Fruit fly (Drosophila melanogaster) whole organism, embryonic: Measurements from ENCODE around the gene CG32066.

Experiments used
- Atf3 ChIP-seq: fragments of 200-800 bp; sonication (Bioruptor generic); optimal IDR thresholded peaks from 3 replicates; lab custom pipeline; 2016; ENCODE audit warnings: missing biosample characterization, missing genetic modification characterization
- Blimp-1 ChIP-seq: fragments of 200-800 bp; sonication (Bioruptor generic); optimal IDR thresholded peaks from 3 replicates; lab custom pipeline; 2018; ENCODE audit warnings: missing biosample characterization, missing genetic modification characterization, mild to moderate bottlenecking, moderate library complexity, missing genetic modification reagents
- CG10543 ChIP-seq: fragments of 200-800 bp; sonication (Bioruptor generic); optimal IDR thresholded peaks from 3 replicates; lab custom pipeline; 2017; ENCODE audit warnings: missing biosample characterization, mild to moderate bottlenecking, missing genetic modification characterization, moderate library complexity
- CG11504 ChIP-seq: fragments of 200-800 bp; sonication (Bioruptor generic); optimal IDR thresholded peaks from 3 replicates; lab custom pipeline; 2019; ENCODE audit warnings: missing biosample characterization, mild to moderate bottlenecking, missing genetic modification characterization, moderate library complexity
- CG11723 ChIP-seq: fragments of 200-800 bp; sonication (Bioruptor generic); optimal IDR thresholded peaks from 2 replicates; lab custom pipeline; 2017; ENCODE audit warnings: missing biosample characterization, mild to moderate bottlenecking, missing genetic modification characterization
- CG12659 ChIP-seq: fragments of 200-800 bp; sonication (Bioruptor generic); optimal IDR thresholded peaks from 3 replicates; lab custom pipeline; 2017; ENCODE audit warnings: mild to moderate bottlenecking, missing biosample characterization, missing genetic modification reagents, missing genetic modification characterization
- CG13123 ChIP-seq: fragments of 200-800 bp; sonication (Bioruptor generic); optimal IDR thresholded peaks from 2 replicates; lab custom pipeline; 2016; ENCODE audit warnings: missing biosample characterization, missing genetic modification characterization
- CG13296 ChIP-seq: fragments of 200-800 bp; sonication (Bioruptor generic); optimal IDR thresholded peaks from 3 replicates; lab custom pipeline; 2018; ENCODE audit warnings: missing biosample characterization, mild to moderate bottlenecking, missing genetic modification characterization
- CG14050 ChIP-seq: fragments of 200-800 bp; sonication (Bioruptor generic); IDR thresholded peaks from 3 replicates; pipeline ENCODE4 v1.3.6; 2022; ENCODE audit warnings: missing biosample characterization, missing genetic modification characterization
- CG15269 ChIP-seq: fragments of 200-800 bp; sonication (Bioruptor generic); optimal IDR thresholded peaks from 2 replicates; lab custom pipeline; 2018; ENCODE audit warnings: missing biosample characterization, mild to moderate bottlenecking, missing genetic modification characterization, moderate library complexity
- CG15479 ChIP-seq: fragments of 200-800 bp; sonication (Bioruptor generic); optimal IDR thresholded peaks from 3 replicates; lab custom pipeline; 2019; ENCODE audit warnings: missing biosample characterization, mild to moderate bottlenecking, missing genetic modification characterization, moderate library complexity
- CG15514 ChIP-seq: fragments of 200-800 bp; sonication (Bioruptor generic); optimal IDR thresholded peaks from 3 replicates; lab custom pipeline; 2017; ENCODE audit warnings: missing biosample characterization, missing genetic modification characterization, mild to moderate bottlenecking, moderate library complexity, missing genetic modification reagents
- CG17359 ChIP-seq: fragments of 200-800 bp; sonication (Bioruptor generic); optimal IDR thresholded peaks from 3 replicates; lab custom pipeline; 2018; ENCODE audit warnings: missing biosample characterization, mild to moderate bottlenecking, missing genetic modification characterization, moderate library complexity
- CG18011 ChIP-seq: fragments of 200-800 bp; sonication (Bioruptor generic); optimal IDR thresholded peaks from 2 replicates; lab custom pipeline; 2017; ENCODE audit warnings: missing biosample characterization, missing genetic modification characterization, mild to moderate bottlenecking, moderate library complexity, missing genotype
- CG2199 ChIP-seq: fragments of 200-800 bp; sonication (Bioruptor generic); IDR thresholded peaks from 3 replicates; pipeline ENCODE4 v1.3.6; 2022; ENCODE audit warnings: missing biosample characterization, missing genetic modification characterization
- CG2678 ChIP-seq: fragments of 200-800 bp; sonication (Bioruptor generic); optimal IDR thresholded peaks from 3 replicates; lab custom pipeline; 2019; ENCODE audit warnings: missing biosample characterization, mild to moderate bottlenecking, missing genetic modification characterization, moderate library complexity
- CG30403 ChIP-seq: fragments of 200-800 bp; sonication (Bioruptor generic); optimal IDR thresholded peaks from 3 replicates; lab custom pipeline; 2016; ENCODE audit warnings: missing biosample characterization, missing genetic modification characterization
- CG33213 ChIP-seq: fragments of 200-800 bp; sonication (Bioruptor generic); optimal IDR thresholded peaks from 3 replicates; lab custom pipeline; 2016; ENCODE audit warnings: missing biosample characterization, missing genetic modification characterization
- CG43689 ChIP-seq: fragments of 200-800 bp; sonication (Bioruptor generic); IDR thresholded peaks from 2 replicates; pipeline ENCODE4 v1.3.6; 2022; ENCODE audit warnings: missing biosample characterization, missing genetic modification characterization
- CG6791 ChIP-seq: fragments of 200-800 bp; sonication (Bioruptor generic); IDR thresholded peaks from 3 replicates; pipeline ENCODE4 v1.3.6; 2022; ENCODE audit warnings: missing biosample characterization, missing genetic modification characterization; ENCODE audit not compliant: partially characterized antibody
- CG6813 ChIP-seq: fragments of 200-800 bp; sonication (Bioruptor generic); optimal IDR thresholded peaks from 2 replicates; lab custom pipeline; 2017; ENCODE audit warnings: missing biosample characterization, missing genetic modification characterization, mild to moderate bottlenecking, moderate library complexity, missing genetic modification reagents
- CG7928 ChIP-seq: fragments of 200-800 bp; sonication (Bioruptor generic); optimal IDR thresholded peaks from 2 replicates; lab custom pipeline; 2017; ENCODE audit warnings: missing biosample characterization, mild to moderate bottlenecking, missing genetic modification characterization
- CG8359 ChIP-seq: fragments of 200-800 bp; sonication (Bioruptor generic); optimal IDR thresholded peaks from 2 replicates; lab custom pipeline; 2017; ENCODE audit warnings: missing biosample characterization, mild to moderate bottlenecking, missing genetic modification characterization, borderline replicate concordance
- ERR ChIP-seq: fragments of 200-800 bp; sonication (Bioruptor generic); optimal IDR thresholded peaks from 2 replicates; lab custom pipeline; 2016; ENCODE audit warnings: missing biosample characterization, missing genetic modification characterization
- Fer2 ChIP-seq: fragments of 200-800 bp; sonication (Bioruptor generic); optimal IDR thresholded peaks from 2 replicates; lab custom pipeline; 2018; ENCODE audit warnings: missing biosample characterization, mild to moderate bottlenecking, missing genetic modification characterization, moderate library complexity
- Gug ChIP-seq: fragments of 200-800 bp; sonication (Bioruptor generic); IDR thresholded peaks from 4 replicates; pipeline ENCODE4 v1.3.6; 2022; ENCODE audit warnings: missing biosample characterization, missing genetic modification characterization
- HLH3B ChIP-seq: fragments of 200-800 bp; sonication (Bioruptor generic); IDR thresholded peaks from 2 replicates; pipeline ENCODE4 v1.3.6; 2022; ENCODE audit warnings: missing biosample characterization, missing genetic modification characterization
- MESR4 ChIP-seq: fragments of 200-800 bp; sonication (Bioruptor generic); optimal IDR thresholded peaks from 2 replicates; lab custom pipeline; 2018; ENCODE audit warnings: missing biosample characterization, mild to moderate bottlenecking, missing genetic modification characterization, moderate library complexity
- Mad ChIP-seq: fragments of 200-800 bp; sonication (Bioruptor generic); optimal IDR thresholded peaks from 2 replicates; lab custom pipeline; 2016; ENCODE audit warnings: missing biosample characterization, missing genetic modification characterization
- NC2β ChIP-seq: fragments of 200-800 bp; sonication (Bioruptor generic); optimal IDR thresholded peaks from 2 replicates; lab custom pipeline; 2016; ENCODE audit warnings: missing biosample characterization, missing genetic modification characterization
- Oli ChIP-seq: fragments of 200-800 bp; sonication (Bioruptor generic); optimal IDR thresholded peaks from 2 replicates; lab custom pipeline; 2018; ENCODE audit warnings: missing biosample characterization, mild to moderate bottlenecking, missing genetic modification characterization, moderate library complexity
- Sox102F ChIP-seq: fragments of 200-800 bp; sonication (Bioruptor generic); optimal IDR thresholded peaks from 2 replicates; lab custom pipeline; 2018; ENCODE audit warnings: missing biosample characterization, mild to moderate bottlenecking, missing genetic modification characterization, moderate library complexity
- Vsx1 ChIP-seq: fragments of 200-800 bp; sonication (Bioruptor generic); optimal IDR thresholded peaks from 2 replicates; lab custom pipeline; 2017; ENCODE audit warnings: missing biosample characterization, mild to moderate bottlenecking, missing genetic modification characterization, missing genetic modification reagents
- ara ChIP-seq: fragments of 200-800 bp; sonication (Bioruptor generic); IDR thresholded peaks from 2 replicates; pipeline ENCODE4 v1.3.6; 2022; ENCODE audit warnings: missing biosample characterization, missing genetic modification characterization
- chinmo ChIP-seq: fragments of 200-800 bp; sonication (Bioruptor generic); IDR thresholded peaks from 4 replicates; pipeline ENCODE4 v1.3.6; 2022; ENCODE audit warnings: missing biosample characterization, missing genetic modification characterization; ENCODE audit not compliant: partially characterized antibody
- ci ChIP-seq: fragments of 200-800 bp; sonication (Bioruptor generic); IDR thresholded peaks from 3 replicates; pipeline ENCODE4 v1.3.6; 2022; ENCODE audit warnings: missing biosample characterization, missing genetic modification characterization
- fd64A ChIP-seq: fragments of 200-800 bp; sonication (Bioruptor generic); optimal IDR thresholded peaks from 3 replicates; lab custom pipeline; 2018; ENCODE audit warnings: missing biosample characterization, mild to moderate bottlenecking, missing genetic modification characterization
- grn ChIP-seq: fragments of 200-800 bp; sonication (Bioruptor generic); optimal IDR thresholded peaks from 3 replicates; lab custom pipeline; 2017; ENCODE audit warnings: missing biosample characterization, missing genetic modification characterization
- gt ChIP-seq: fragments of 200-800 bp; sonication (Bioruptor generic); IDR thresholded peaks from 2 replicates; pipeline ENCODE4 v1.3.6; 2022; ENCODE audit warnings: missing biosample characterization, missing genetic modification characterization
- h ChIP-seq: fragments of >200 bp; optimal IDR thresholded peaks from 2 replicates; lab custom pipeline; 2017
- hb ChIP-seq: fragments of 200-800 bp; sonication (Bioruptor generic); IDR thresholded peaks from 3 replicates; pipeline ENCODE4 v1.3.6; 2022; ENCODE audit warnings: missing biosample characterization, missing genetic modification characterization; ENCODE audit not compliant: partially characterized antibody
- her ChIP-seq: fragments of 200-800 bp; sonication (Bioruptor generic); optimal IDR thresholded peaks from 2 replicates; lab custom pipeline; 2016; ENCODE audit warnings: missing biosample characterization, missing genetic modification characterization
- lov ChIP-seq, 2 experiments: fragments of 200-800 bp in 1 of 2; fragments of >200 bp in 1 of 2; sonication (Bioruptor generic) in 1 of 2; IDR thresholded peaks in 1 of 2; optimal IDR thresholded peaks in 1 of 2; 2 replicates in 1 of 2; 3 replicates in 1 of 2; pipeline versions ENCODE4 v1.3.6 to Lab custom; 2017 to 2022; ENCODE audit warnings: missing biosample characterization in 1 of 2, missing genetic modification characterization in 1 of 2
- nerfin-1 ChIP-seq: fragments of 200-800 bp; sonication (Bioruptor generic); optimal IDR thresholded peaks from 3 replicates; lab custom pipeline; 2019; ENCODE audit warnings: missing biosample characterization, mild to moderate bottlenecking, missing genetic modification characterization, moderate library complexity
- sc ChIP-seq, 3 experiments: fragments of >200 bp in 2 of 3; fragments of 200-800 bp in 1 of 3; sonication (Bioruptor generic) in 1 of 3; optimal IDR thresholded peaks; 2 replicates in 2 of 3; 3 replicates in 1 of 3; lab custom pipeline; 2017; ENCODE audit warnings: mild to moderate bottlenecking in 1 of 3, missing biosample characterization in 1 of 3, missing genetic modification characterization in 1 of 3, missing genetic modification reagents in 1 of 3
- sob ChIP-seq: fragments of 200-800 bp; sonication (Bioruptor generic); IDR thresholded peaks from 2 replicates; pipeline ENCODE4 v1.3.6; 2022; ENCODE audit warnings: missing biosample characterization, missing genetic modification characterization
- sr ChIP-seq: fragments of 200-800 bp; sonication (Bioruptor generic); IDR thresholded peaks from 3 replicates; pipeline ENCODE4 v1.3.6; 2022; ENCODE audit warnings: missing biosample characterization, missing genetic modification characterization
- vvl ChIP-seq: fragments of 200-800 bp; sonication (Bioruptor generic); IDR thresholded peaks from 2 replicates; pipeline ENCODE4 v1.3.6; 2022; ENCODE audit warnings: missing biosample characterization, missing genetic modification characterization

The CG32066 gene

DNA sequence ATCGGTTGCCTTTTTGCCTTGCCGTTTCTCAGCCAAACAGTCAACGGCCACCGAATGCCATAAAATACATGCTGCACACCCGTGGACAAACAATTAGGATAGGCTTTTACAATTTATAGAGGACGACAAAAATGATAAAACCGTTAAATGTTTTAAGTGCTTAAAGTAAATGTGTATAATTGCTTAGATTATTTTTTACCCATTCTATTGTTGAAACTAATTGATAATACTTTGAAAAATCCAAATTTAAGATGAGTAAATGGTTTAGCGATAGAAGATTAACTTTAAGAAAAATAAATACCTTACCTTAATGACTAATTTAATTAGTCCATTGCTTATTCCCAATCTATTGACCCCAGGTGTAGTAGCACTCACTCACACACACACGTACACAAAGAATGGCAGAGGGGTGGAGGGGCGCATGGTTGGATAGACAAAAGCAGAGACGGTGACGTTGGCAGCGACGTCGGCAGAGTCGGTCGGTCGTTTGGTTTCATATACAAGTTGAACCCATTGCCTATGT lies 17.8 kb upstream of the CG32066 start (continued):
- TF ChIP-seq NC2β (GFP tag; lab: Kevin White, UChicago), result peak; percentile 82
- TF ChIP-seq CG15269 (tag; lab: Kevin White, UChicago), result peak; percentile 96
- TF ChIP-seq CG7928 (GFP tag; lab: Kevin White, UChicago), result peak; percentile 63
- peak; percentile 90 for TF ChIP-seq Blimp-1 (GFP tag; lab: Kevin White, UChicago)
- no peak for TF ChIP-seq lov (optimal IDR thresholded peaks at IDR 0.05; lab: Kevin White, UChicago)
- TF ChIP-seq lov (GFP tag; IDR thresholded peaks at IDR 0.05; lab: Robert Waterston, UW), result peak; percentile 75; the same call in 2 of the 3 replicates
- peak; percentile 82 for TF ChIP-seq fd64A
- TF ChIP-seq her (GFP tag; lab: Kevin White, UChicago), result peak; percentile 84
- peak; percentile 97 for TF ChIP-seq vvl
- no peak; the same call in none of the 3 replicates for TF ChIP-seq ci
- TF ChIP-seq CG14050 (GFP tag; lab: Robert Waterston, UW), result peak; percentile 88
- no peak for TF ChIP-seq CG6791 (GFP tag; lab: Robert Waterston, UW)
- peak; percentile 62 for TF ChIP-seq CG15479 (GFP tag; lab: Kevin White, UChicago)
- TF ChIP-seq Vsx1 (GFP tag; lab: Kevin White, UChicago), result peak; percentile 94
- peak; percentile 81 for TF ChIP-seq CG8359 (GFP tag; lab: Kevin White, UChicago)
- TF ChIP-seq Mad (GFP tag; lab: Kevin White, UChicago), result peak; percentile 82
- TF ChIP-seq CG13296 (GFP tag; lab: Kevin White, UChicago), result peak; percentile 96
- peak; percentile 80; the same call in 3 of the 4 replicates for TF ChIP-seq Gug (GFP tag; lab: Robert Waterston, UW)
- peak; percentile 92 for TF ChIP-seq ara
- TF ChIP-seq CG15514 (GFP tag; lab: Kevin White, UChicago), result peak; percentile 87
- TF ChIP-seq CG11723 (GFP tag; lab: Kevin White, UChicago), result peak; percentile 92
- TF ChIP-seq CG12659, result peak; percentile 96
- TF ChIP-seq CG17359 (tag; lab: Kevin White, UChicago), result peak; percentile 94
- peak; percentile 93 for TF ChIP-seq HLH3B (GFP tag; lab: Robert Waterston, UW)
- TF ChIP-seq CG11504 (tag; lab: Kevin White, UChicago), result peak; percentile 96
- peak; percentile 98 for TF ChIP-seq CG30403
- peak; percentile 93 for TF ChIP-seq nerfin-1 (tag; lab: Kevin White, UChicago)
- peak; percentile 73 for TF ChIP-seq ERR (GFP tag; lab: Kevin White, UChicago)
- TF ChIP-seq sc (optimal IDR thresholded peaks at IDR 0.05; lab: Kevin White, UChicago), result no peak
- TF ChIP-seq sc (GFP tag; optimal IDR thresholded peaks at IDR 0.05; lab: Kevin White, UChicago), result peak; percentile 86
- peak; percentile 83 for TF ChIP-seq grn
- TF ChIP-seq CG18011 (GFP tag; lab: Kevin White, UChicago), result peak; percentile 79
- peak; percentile 94 for TF ChIP-seq Sox102F
- TF ChIP-seq sob, result peak; percentile 86
- peak; percentile 93 for TF ChIP-seq chinmo (GFP tag; lab: Robert Waterston, UW)
- no peak; the same call in 1 of the 2 replicates for TF ChIP-seq gt (GFP tag; lab: Robert Waterston, UW)
- no peak for TF ChIP-seq h
- TF ChIP-seq Atf3 (GFP tag; lab: Kevin White, UChicago), result peak; percentile 79
- 0 out of 3 replicates have a peak, but pooled peaks have one; percentile 17 for TF ChIP-seq sr
- TF ChIP-seq CG2678 (tag; lab: Kevin White, UChicago), result peak; percentile 98
- peak; percentile 96 for TF ChIP-seq CG10543 (GFP tag; lab: Kevin White, UChicago)
- TF ChIP-seq Fer2, result peak; percentile 88
- peak; percentile 96 for TF ChIP-seq Oli (tag; lab: Kevin White, UChicago)
- TF ChIP-seq CG2199 (GFP tag; lab: Robert Waterston, UW), result peak; percentile 89; the same call in 1 of the 3 replicates
- peak; percentile 67 for TF ChIP-seq CG33213 (GFP tag; lab: Kevin White, UChicago)
- TF ChIP-seq CG13123 (GFP tag; lab: Kevin White, UChicago), result peak; percentile 71
- TF ChIP-seq hb (GFP tag; lab: Robert Waterston, UW), result no peak
- peak; percentile 40 for TF ChIP-seq MESR4
- TF ChIP-seq CG43689 (GFP tag; lab: Robert Waterston, UW), result peak; percentile 68; the same call in 1 of the 2 replicates
- peak; percentile 89 for TF ChIP-seq CG6813 (GFP tag; lab: Kevin White, UChicago)
